Worm (Caenorhabditis elegans) whole organism, midembryonic: ENCODE results near the gene actl-1.
A peak's percentile ranks its signal among the peaks of the same experiment; 100 is the strongest.

Experiments used
- T22C8.4 ChIP-seq: fragments of 200-800 bp; sonication (Bioruptor generic); IDR thresholded peaks from 2 replicates; pipeline ENCODE4 v1.3.6; 2022; ENCODE audit warnings: missing genetic modification characterization, missing compliant biosample characterization
- cog-1 ChIP-seq: sonication (generic microtip); optimal IDR thresholded peaks from 2 replicates; lab custom pipeline; 2016; ENCODE audit warnings: missing genetic modification characterization, missing compliant biosample characterization
- flt-1 ChIP-seq: fragments of 200-800 bp; sonication (Bioruptor generic); IDR thresholded peaks from 2 replicates; pipeline ENCODE4 v1.3.6; 2022; ENCODE audit warnings: missing genetic modification characterization, missing compliant biosample characterization
- klf-2 ChIP-seq: fragments of 200-800 bp; sonication (Bioruptor generic); conservative IDR thresholded peaks from 2 replicates; pipeline ENCODE4 v1.3.6; 2022; ENCODE audit warnings: missing genetic modification reagents, missing genetic modification characterization, missing compliant biosample characterization
- med-1 ChIP-seq: sonication (generic microtip); optimal IDR thresholded peaks from 2 replicates; lab custom pipeline; 2017; ENCODE audit warnings: missing genetic modification characterization, mild to moderate bottlenecking, missing compliant biosample characterization, antibody characterized with exemption, missing genetic modification reagents; ENCODE audit not compliant: insufficient read depth
- ref-1 ChIP-seq: fragments of 200-800 bp; sonication (Bioruptor generic); conservative IDR thresholded peaks from 2 replicates; pipeline ENCODE4 v1.3.6; 2022; ENCODE audit warnings: missing genetic modification reagents, missing genetic modification characterization, missing compliant biosample characterization
- tab-1 ChIP-seq: fragments of 200-800 bp; sonication (Bioruptor generic); IDR thresholded peaks from 2 replicates; pipeline ENCODE4 v1.3.6; 2022; ENCODE audit warnings: missing genetic modification characterization, missing compliant biosample characterization
- ztf-23 ChIP-seq: fragments of 200-800 bp; sonication (Bioruptor generic); IDR thresholded peaks from 2 replicates; pipeline ENCODE4 v1.3.6; 2022; ENCODE audit warnings: missing genetic modification reagents, missing genetic modification characterization, missing compliant biosample characterization
- ztf-29 ChIP-seq: fragments of 200-800 bp; sonication (Bioruptor generic); IDR thresholded peaks from 2 replicates; pipeline ENCODE4 v1.3.6; 2022; ENCODE audit warnings: missing genetic modification reagents, missing genetic modification characterization, missing compliant biosample characterization

Gene actl-1

DNA sequence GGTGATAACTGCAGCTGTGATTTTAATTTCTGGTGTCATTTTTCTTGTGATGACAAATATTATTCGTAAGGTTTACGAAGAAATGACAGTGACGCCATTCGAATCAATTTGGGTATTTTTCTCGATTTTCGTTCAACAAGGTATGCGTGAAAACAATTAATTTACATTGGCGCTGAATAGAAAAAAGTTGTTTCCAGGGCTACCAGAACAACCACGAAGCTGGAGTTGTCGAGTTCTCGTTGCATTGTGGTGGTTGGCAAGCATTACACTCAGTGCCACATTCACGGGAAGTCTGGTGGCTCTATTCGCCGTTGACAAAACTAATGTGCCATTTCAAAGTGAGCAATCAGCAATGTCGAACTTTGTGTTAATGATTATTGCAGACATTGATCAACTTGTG, 8.1 kb upstream of the actl-1 start:
- TF ChIP-seq ref-1 (GFP tag; lab: Robert Waterston, UW) (no peak), tab-1 (GFP tag; lab: Robert Waterston, UW) (no peak), med-1 (GFP tag; lab: Kevin White, UChicago) (no peak), cog-1 (tag; lab: Kevin White, UChicago) (no peak), T22C8.4 (GFP tag; lab: Robert Waterston, UW) (no peak), ztf-23 (GFP tag; lab: Robert Waterston, UW) (no peak), flt-1 (GFP tag; lab: Robert Waterston, UW) (no peak), klf-2 (GFP tag; lab: Robert Waterston, UW) (no peak), ztf-29 (GFP tag; lab: Robert Waterston, UW) (no peak)

DNA sequence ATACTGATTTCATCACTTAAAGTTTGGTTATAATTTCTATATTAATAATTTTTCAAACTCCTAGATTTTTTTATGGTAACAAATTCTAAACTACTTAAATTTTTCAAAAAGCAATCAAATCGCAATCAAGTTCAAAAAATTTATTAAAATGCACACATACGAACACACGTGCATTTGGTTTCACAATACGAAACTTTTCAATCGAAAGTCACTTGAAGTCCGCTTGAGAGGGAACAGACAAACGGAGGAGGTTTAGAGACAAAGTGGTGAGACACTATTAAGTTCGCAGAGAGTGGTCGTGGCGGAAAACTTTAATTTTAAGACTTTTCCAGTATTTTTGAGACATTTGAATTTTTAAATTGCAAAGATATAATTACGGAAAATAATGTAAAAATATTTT, 6.0 kb upstream of the actl-1 start, which contains the start of gene glr-8:
Gene glr-8 (plus strand): TSS at position 319 of the 400 bp plus-strand sequence.
- TF ChIP-seq flt-1 (GFP tag; lab: Robert Waterston, UW) (no peak), T22C8.4 (GFP tag; lab: Robert Waterston, UW) (no peak), cog-1 (tag; lab: Kevin White, UChicago) (no peak), klf-2 (GFP tag; lab: Robert Waterston, UW) (no peak), ztf-29 (GFP tag; lab: Robert Waterston, UW) (no peak), med-1 (GFP tag; lab: Kevin White, UChicago) (no peak), ztf-23 (GFP tag; lab: Robert Waterston, UW) (no peak), ref-1 (GFP tag; lab: Robert Waterston, UW) (no peak), tab-1 (GFP tag; lab: Robert Waterston, UW) (no peak)

DNA sequence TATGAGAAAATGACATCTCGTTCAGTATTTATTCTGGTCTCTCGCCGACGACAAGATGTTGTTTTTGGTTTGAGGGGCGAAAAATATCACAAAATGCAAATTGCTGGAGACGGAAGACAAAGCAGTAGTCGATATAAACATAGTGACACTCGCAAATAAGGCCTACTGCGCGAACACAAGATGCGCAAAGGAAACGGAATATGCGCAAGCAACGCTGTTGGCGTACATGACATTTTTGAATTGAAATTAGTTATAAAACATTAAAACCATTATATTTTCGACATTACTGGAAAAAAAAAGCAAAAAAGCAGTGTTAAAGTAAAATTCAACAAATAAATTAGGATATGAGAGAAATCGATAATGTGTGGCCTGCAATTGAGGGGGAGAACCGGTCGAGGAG, 5.4 kb upstream of the actl-1 start, which contains the start of gene cdf-1:
Gene cdf-1 (minus strand): TSS at position 136 of the 400 bp plus-strand sequence.
- TF ChIP-seq flt-1 (GFP tag; lab: Robert Waterston, UW) (no peak), cog-1 (tag; lab: Kevin White, UChicago) (peak; percentile 32), ztf-29 (GFP tag; lab: Robert Waterston, UW) (no peak), ztf-23 (GFP tag; lab: Robert Waterston, UW) (peak; percentile 27; the same call in 1 of the 2 replicates)

DNA sequence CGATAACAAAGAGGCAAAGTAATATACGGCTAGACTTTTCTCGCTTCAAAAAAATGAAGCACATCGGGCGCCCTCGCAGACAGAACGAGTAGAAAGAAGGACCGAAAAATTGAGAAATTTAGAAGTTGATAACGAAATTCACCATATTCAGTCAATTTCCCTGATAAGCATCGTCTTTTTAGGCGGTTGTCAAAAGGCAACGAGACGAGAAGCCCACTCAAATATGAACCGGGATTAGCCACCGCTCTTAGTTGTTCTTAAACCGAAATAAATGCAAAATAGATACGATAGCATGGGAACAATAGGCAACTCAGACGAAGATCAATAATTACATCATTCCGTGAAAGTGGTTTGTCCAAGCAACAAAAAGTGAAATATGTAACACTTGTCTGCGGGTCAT, 3.5 kb upstream of the actl-1 start:
- no peak for TF ChIP-seq klf-2 (GFP tag; lab: Robert Waterston, UW)
- TF ChIP-seq T22C8.4 (GFP tag; lab: Robert Waterston, UW), result no peak
- no peak for TF ChIP-seq tab-1 (GFP tag; lab: Robert Waterston, UW)
- no peak for TF ChIP-seq flt-1 (GFP tag; lab: Robert Waterston, UW)
- no peak for TF ChIP-seq cog-1 (tag; lab: Kevin White, UChicago)
- TF ChIP-seq ztf-23 (GFP tag; lab: Robert Waterston, UW), result no peak
- no peak for TF ChIP-seq ztf-29 (GFP tag; lab: Robert Waterston, UW)
- TF ChIP-seq ref-1 (GFP tag; lab: Robert Waterston, UW), result no peak
- no peak for TF ChIP-seq med-1 (GFP tag; lab: Kevin White, UChicago)

DNA sequence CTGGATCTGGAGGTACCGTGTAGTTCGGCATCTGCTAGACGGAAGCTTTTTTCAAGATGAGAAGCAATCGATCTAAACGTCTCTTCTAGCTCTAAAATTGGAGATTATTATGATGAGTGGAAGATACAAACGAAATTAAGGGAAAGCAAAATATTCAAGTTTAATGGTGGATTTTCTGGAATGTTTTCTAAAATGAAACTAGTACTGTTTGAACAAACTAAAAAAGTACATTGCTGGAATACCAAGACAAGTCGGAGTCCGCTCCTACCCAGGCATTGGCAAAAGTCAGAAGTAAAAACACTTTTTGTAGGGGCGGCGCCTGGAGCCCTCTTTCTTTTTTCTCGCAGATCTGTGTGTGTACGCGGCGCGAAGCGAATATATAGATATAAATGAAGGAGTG, 14.9 kb downstream of the actl-1 start, which contains the start of gene gar-1:
Gene gar-1 (minus strand): TSS at position 101 of the 400 bp plus-strand sequence.
- no peak for TF ChIP-seq med-1 (GFP tag; lab: Kevin White, UChicago)
- TF ChIP-seq tab-1 (GFP tag; lab: Robert Waterston, UW), result no peak
- TF ChIP-seq ztf-23 (GFP tag; lab: Robert Waterston, UW), result no peak
- TF ChIP-seq klf-2 (GFP tag; lab: Robert Waterston, UW), result no peak

DNA sequence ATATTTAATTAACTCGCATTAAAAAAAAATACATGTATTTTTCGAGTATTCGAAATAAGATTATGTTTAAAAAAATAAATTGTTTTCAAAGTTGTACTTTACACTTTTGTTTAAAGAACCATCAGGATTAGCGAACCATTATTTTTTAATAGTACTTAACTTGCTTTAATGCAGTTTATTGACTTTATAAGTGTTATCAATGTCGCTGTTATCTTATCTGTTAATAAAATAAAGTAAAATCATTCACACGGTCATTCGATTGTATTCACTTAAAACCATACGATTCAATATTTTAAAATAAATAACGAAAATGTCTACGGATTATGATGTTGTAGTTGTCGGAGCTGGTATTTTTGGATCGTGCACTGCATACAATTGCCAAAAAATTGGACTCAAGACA, 23.1 kb downstream of the actl-1 start, which contains the start of gene C15B12.1:
Gene C15B12.1 (plus strand): TSS at position 271 of the 400 bp plus-strand sequence.
- no peak for TF ChIP-seq tab-1 (GFP tag; lab: Robert Waterston, UW)
- TF ChIP-seq med-1 (GFP tag; lab: Kevin White, UChicago), result no peak
- TF ChIP-seq ztf-23 (GFP tag; lab: Robert Waterston, UW), result no peak
- no peak for TF ChIP-seq ztf-29 (GFP tag; lab: Robert Waterston, UW)
- no peak for TF ChIP-seq T22C8.4 (GFP tag; lab: Robert Waterston, UW)
- no peak for TF ChIP-seq ref-1 (GFP tag; lab: Robert Waterston, UW)
- TF ChIP-seq flt-1 (GFP tag; lab: Robert Waterston, UW), result no peak
- TF ChIP-seq cog-1 (tag; lab: Kevin White, UChicago), result no peak
- TF ChIP-seq klf-2 (GFP tag; lab: Robert Waterston, UW), result no peak

DNA sequence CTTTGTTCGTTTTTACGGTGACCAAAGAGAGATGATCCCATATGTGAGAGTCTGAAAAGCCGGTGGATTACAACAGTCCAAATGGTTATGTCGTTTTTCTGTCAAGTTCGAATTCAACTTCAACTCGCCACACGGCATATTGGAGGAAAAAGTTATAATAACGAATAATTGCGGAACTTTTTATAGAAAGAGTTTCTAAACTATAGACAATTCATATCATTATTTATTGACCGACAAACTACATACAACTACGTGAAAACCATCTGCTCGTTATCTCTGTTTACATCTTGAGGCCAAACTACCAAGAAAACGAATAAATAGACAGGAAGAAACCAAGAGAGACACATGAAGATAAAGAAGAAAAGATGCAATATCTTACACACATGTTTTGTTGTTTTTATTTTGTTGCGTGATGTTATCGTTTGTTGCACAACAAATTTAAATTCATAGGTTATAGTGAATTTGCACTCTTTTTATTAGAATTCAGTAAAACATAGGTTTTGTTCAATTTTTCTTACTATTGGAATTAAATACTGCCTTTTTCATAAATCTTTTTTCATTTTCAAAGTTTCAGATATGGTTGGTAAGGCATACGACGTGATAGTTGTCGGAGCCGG, 25.8 kb downstream of the actl-1 start, which contains the start of the genes C15B12.4 and C15B12.8:
Gene C15B12.4 (minus strand): TSS at position 51 of the 617 bp plus-strand sequence.
Gene C15B12.8 (plus strand): TSS at position 567 of the 617 bp plus-strand sequence.
- no peak for TF ChIP-seq cog-1 (tag; lab: Kevin White, UChicago)
- no peak for TF ChIP-seq klf-2 (GFP tag; lab: Robert Waterston, UW)
- TF ChIP-seq tab-1 (GFP tag; lab: Robert Waterston, UW), result no peak
- no peak for TF ChIP-seq ref-1 (GFP tag; lab: Robert Waterston, UW)
- TF ChIP-seq ztf-23 (GFP tag; lab: Robert Waterston, UW), result no peak
- TF ChIP-seq med-1 (GFP tag; lab: Kevin White, UChicago), result no peak
- no peak for TF ChIP-seq T22C8.4 (GFP tag; lab: Robert Waterston, UW)
- TF ChIP-seq flt-1 (GFP tag; lab: Robert Waterston, UW), result no peak
- no peak for TF ChIP-seq ztf-29 (GFP tag; lab: Robert Waterston, UW)

DNA sequence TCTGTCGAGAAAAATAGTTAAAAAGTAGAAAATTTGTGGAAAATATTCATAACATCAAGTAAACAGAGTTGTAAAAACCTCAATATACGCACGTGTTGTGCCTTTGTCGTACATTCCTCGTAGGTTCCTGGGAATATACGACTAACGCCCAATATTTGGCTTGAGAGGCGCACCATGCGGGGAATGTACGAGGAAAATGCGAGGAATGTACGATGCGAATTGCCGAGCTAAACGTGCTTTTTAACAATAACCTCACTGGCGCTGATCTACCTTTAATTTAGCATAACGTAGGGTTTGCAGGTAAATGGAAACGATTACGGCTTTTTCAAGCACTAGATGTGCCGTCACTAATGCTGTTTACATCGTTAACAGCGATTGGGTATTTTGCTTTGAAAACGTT, 31.1 kb downstream of the actl-1 start, which contains the start of gene C15B12.9:
Gene C15B12.9 (plus strand): TSS at position 301 of the 400 bp plus-strand sequence.
- no peak for TF ChIP-seq ztf-23 (GFP tag; lab: Robert Waterston, UW)
- no peak for TF ChIP-seq tab-1 (GFP tag; lab: Robert Waterston, UW)
- TF ChIP-seq ztf-29 (GFP tag; lab: Robert Waterston, UW), result no peak
- TF ChIP-seq cog-1 (tag; lab: Kevin White, UChicago), result no peak
- no peak for TF ChIP-seq klf-2 (GFP tag; lab: Robert Waterston, UW)

DNA sequence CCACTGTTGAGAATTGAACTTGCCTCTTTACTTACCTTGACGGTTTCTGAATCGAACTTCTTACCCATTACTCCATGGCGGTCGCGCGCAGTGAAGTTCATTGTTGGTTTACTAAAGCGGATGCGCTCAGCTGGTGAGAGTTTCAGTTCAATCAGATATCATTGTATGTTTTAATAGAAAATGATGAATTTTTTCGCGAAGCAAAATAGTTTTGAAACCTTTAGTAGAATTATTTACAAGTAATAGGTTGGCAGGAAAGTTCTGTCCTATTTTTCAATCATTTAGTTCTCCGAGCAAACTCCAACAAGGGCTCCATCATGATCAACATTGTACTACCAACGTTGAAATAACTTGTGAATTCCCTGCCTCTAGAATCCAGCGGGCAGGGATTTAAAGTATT, 32.2 kb downstream of the actl-1 start, which contains the start of gene C15B12.3:
Gene C15B12.3 (minus strand): TSS at position 101 of the 400 bp plus-strand sequence.
- TF ChIP-seq T22C8.4 (GFP tag; lab: Robert Waterston, UW) (no peak), cog-1 (tag; lab: Kevin White, UChicago) (no peak), klf-2 (GFP tag; lab: Robert Waterston, UW) (no peak), ztf-23 (GFP tag; lab: Robert Waterston, UW) (no peak), tab-1 (GFP tag; lab: Robert Waterston, UW) (no peak), ref-1 (GFP tag; lab: Robert Waterston, UW) (no peak), med-1 (GFP tag; lab: Kevin White, UChicago) (no peak), ztf-29 (GFP tag; lab: Robert Waterston, UW) (no peak), flt-1 (GFP tag; lab: Robert Waterston, UW) (no peak)
